Worm (Caenorhabditis elegans): ENCODE results near the gene F54C9.7.

- no peak for TF ChIP-seq sptf-2 (GFP tag; optimal IDR thresholded peaks at IDR 0.05)
- peak; percentile 75 for TF ChIP-seq attf-6 (GFP tag; IDR thresholded peaks at IDR 0.05)
- no peak for TF ChIP-seq hmg-20 (GFP tag; IDR thresholded peaks at IDR 0.05)
- TF ChIP-seq tbx-9 (tag; optimal IDR thresholded peaks at IDR 0.05; ENCODE audit: borderline replicate concordance), result no peak
- TF ChIP-seq unc-62 (GFP tag; optimal IDR thresholded peaks at IDR 0.05), result no peak
- TF ChIP-seq snpc-4 (GFP tag; optimal IDR thresholded peaks at IDR 0.05), result peak; percentile 44
- TF ChIP-seq snpc-4 (tag; optimal IDR thresholded peaks at IDR 0.05), result peak in 2 of 4 experiments; percentile 19 to 27
Observed at ce11 chrII:8577509-8578099, 4.5 kb downstream of the F54C9.7 start, which contains the start of gene F54C9.9.

All from whole organism, young adult.